Worm (Caenorhabditis elegans) whole organism, L1 larva: ENCODE measurements around the gene mup-4.

Experiments used
- Y116A8C.19 ChIP-seq: sonication (generic microtip); optimal IDR thresholded peaks from 2 replicates; lab custom pipeline; 2016; ENCODE audit warnings: missing compliant biosample characterization, missing genetic modification characterization, borderline replicate concordance
- ceh-88 ChIP-seq: fragments of 200-800 bp; sonication (Bioruptor generic); IDR thresholded peaks from 2 replicates; pipeline ENCODE4 v1.3.6; 2022; ENCODE audit warnings: missing genetic modification characterization, missing compliant biosample characterization
- dpl-1 ChIP-seq, 3 experiments: fragments of 150-350 bp in 2 of 3; sonication (generic microtip) in 1 of 3; optimal IDR thresholded peaks; 2 replicates each; lab custom pipeline; 2014 to 2017; ENCODE audit warnings: missing biosample characterization in 3 of 3, missing genetic modification characterization in 3 of 3, missing genetic modification reagents in 3 of 3
- elt-3 ChIP-seq, 6 experiments: fragments of 150-350 bp in 1 of 6; sonication (generic microtip); optimal IDR thresholded peaks; 2 replicates each; lab custom pipeline; 2017 to 2018; ENCODE audit warnings: missing biosample characterization in 6 of 6, missing genetic modification characterization in 6 of 6, inconsistent platforms in 1 of 6
- fkh-10 ChIP-seq: sonication (generic microtip); optimal IDR thresholded peaks from 2 replicates; lab custom pipeline; 2017; ENCODE audit warnings: missing biosample characterization, missing genetic modification reagents, missing genetic modification characterization
- hlh-4 ChIP-seq: sonication (generic microtip); optimal IDR thresholded peaks from 2 replicates; lab custom pipeline; 2016; ENCODE audit warnings: mild to moderate bottlenecking, missing genetic modification characterization, missing compliant biosample characterization
- mdl-1 ChIP-seq, 2 experiments: fragments of 150-350 bp; optimal IDR thresholded peaks; 2 replicates each; lab custom pipeline; 2014 to 2017; ENCODE audit warnings: missing biosample characterization in 2 of 2, missing genetic modification characterization in 2 of 2, inconsistent platforms in 1 of 2
- nhr-20 ChIP-seq: sonication (generic microtip); optimal IDR thresholded peaks from 2 replicates; lab custom pipeline; 2016; ENCODE audit warnings: mild to moderate bottlenecking, missing genetic modification characterization, missing compliant biosample characterization
- sptf-1 ChIP-seq: fragments of 150-350 bp; optimal IDR thresholded peaks from 2 replicates; lab custom pipeline; 2014; ENCODE audit warnings: missing biosample characterization, missing genetic modification characterization
- tbx-2 ChIP-seq: sonication (generic microtip); optimal IDR thresholded peaks from 2 replicates; lab custom pipeline; 2016; ENCODE audit warnings: missing genetic modification characterization, missing compliant biosample characterization
- unc-86 ChIP-seq: sonication (generic microtip); optimal IDR thresholded peaks from 2 replicates; lab custom pipeline; 2016; ENCODE audit warnings: missing genetic modification characterization, missing compliant biosample characterization

DNA sequence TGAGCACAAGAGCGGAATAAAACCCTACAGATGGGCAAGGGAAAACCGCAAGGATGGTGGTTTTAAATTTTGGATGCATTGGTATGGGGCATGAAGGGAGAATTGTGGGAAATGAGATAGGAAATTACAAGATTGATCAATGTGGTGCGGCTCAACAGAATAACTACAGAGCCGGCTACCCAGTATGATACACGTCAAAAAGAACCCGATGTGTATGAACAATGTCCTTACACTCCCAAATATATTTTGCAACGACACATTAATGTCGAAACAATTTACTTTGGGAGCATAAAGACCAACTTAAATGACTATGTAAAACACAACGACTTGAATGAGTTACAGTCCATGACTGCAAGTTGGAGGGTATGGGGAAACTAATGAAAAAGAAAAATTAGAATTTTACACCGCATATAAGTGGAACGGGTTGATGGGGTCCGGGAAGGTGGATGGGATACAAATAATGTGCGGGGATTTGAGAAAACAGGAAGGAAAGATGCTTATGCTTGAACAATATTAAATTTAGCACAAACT lies 6.8 kb upstream of the mup-4 start:
- TF ChIP-seq sptf-1 (tag; lab: Kevin White, UChicago) (no peak), ceh-88 (GFP tag; lab: Robert Waterston, UW) (no peak), mdl-1 (tag; optimal IDR thresholded peaks at IDR 0.05; lab: Kevin White, UChicago) (no peak), hlh-4 (no peak), fkh-10 (GFP tag; lab: Kevin White, UChicago) (no peak), unc-86 (tag; lab: Kevin White, UChicago) (no peak), dpl-1 (GFP tag; optimal IDR thresholded peaks at IDR 0.05; lab: Kevin White, UChicago) (no peak), elt-3 (tag; optimal IDR thresholded peaks at IDR 0.05; lab: Kevin White, UChicago) (no peak), nhr-20 (no peak), Y116A8C.19 (tag; lab: Kevin White, UChicago) (no peak), tbx-2 (tag; lab: Kevin White, UChicago) (no peak)
